Worm (Caenorhabditis elegans): ENCODE data around the gene gad-3.

The gad-3 gene

ce11 chrV:9212499-9212898 is 39.7 kb upstream of the gad-3 start:
- no peak for TF ChIP-seq Y53F4B.3 (GFP tag; IDR thresholded peaks at IDR 0.05)
- no peak for TF ChIP-seq him-1 (tag; optimal IDR thresholded peaks at IDR 0.05)
- TF ChIP-seq nhr-80 (tag; optimal IDR thresholded peaks at IDR 0.05), result peak; percentile 76
- TF ChIP-seq ztf-25 (GFP tag; IDR thresholded peaks at IDR 0.05), result no peak
- TF ChIP-seq mcd-1 (GFP tag; IDR thresholded peaks at IDR 0.05), result peak; percentile 48; the same call in 1 of the 2 replicates
- no peak for TF ChIP-seq tlf-1 (GFP tag; optimal IDR thresholded peaks at IDR 0.05)
- TF ChIP-seq ztf-26 (tag; optimal IDR thresholded peaks at IDR 0.05), result no peak
- TF ChIP-seq ceh-40 (GFP tag; IDR thresholded peaks at IDR 0.05), result no peak
- no peak for TF ChIP-seq chd-7 (tag; optimal IDR thresholded peaks at IDR 0.05)
- no peak for TF ChIP-seq madf-6 (GFP tag; IDR thresholded peaks at IDR 0.05)
- TF ChIP-seq xnd-1 (tag; optimal IDR thresholded peaks at IDR 0.05), result no peak
- TF ChIP-seq madf-8 (GFP tag; conservative IDR thresholded peaks at IDR 0.05), result no peak
- no peak for TF ChIP-seq hsf-1 (GFP tag; IDR thresholded peaks at IDR 0.05)
- TF ChIP-seq F57A8.1 (GFP tag; optimal IDR thresholded peaks at IDR 0.05), result no peak
- TF ChIP-seq ceh-27 (GFP tag; optimal IDR thresholded peaks at IDR 0.05), result peak; percentile 7
- no peak for TF ChIP-seq ets-4 (GFP tag; optimal IDR thresholded peaks at IDR 0.05)
- peak; percentile 35 for TF ChIP-seq F23B12.7 (tag; optimal IDR thresholded peaks at IDR 0.05; ENCODE audit: insufficient read depth)
- TF ChIP-seq somi-1 (GFP tag; optimal IDR thresholded peaks at IDR 0.05), result no peak
- TF ChIP-seq rec-8 (tag; optimal IDR thresholded peaks at IDR 0.05), result no peak
- no peak for TF ChIP-seq D2030.7 (GFP tag; IDR thresholded peaks at IDR 0.05)
- TF ChIP-seq hmg-1.2 (GFP tag; IDR thresholded peaks at IDR 0.05), result peak; percentile 74; the same call in 1 of the 2 replicates
- TF ChIP-seq K12H6.12 (tag; optimal IDR thresholded peaks at IDR 0.05), result peak; percentile 8
- TF ChIP-seq bed-1 (GFP tag; IDR thresholded peaks at IDR 0.05), result no peak
- no peak for TF ChIP-seq hrde-1 (tag; optimal IDR thresholded peaks at IDR 0.05; ENCODE audit: borderline replicate concordance)
- TF ChIP-seq lir-1 (GFP tag; conservative IDR thresholded peaks at IDR 0.05), result no peak
- no peak for TF ChIP-seq F33H1.4 (GFP tag; IDR thresholded peaks at IDR 0.05)
- no peak for TF ChIP-seq F22D6.2 (tag; optimal IDR thresholded peaks at IDR 0.05)
- TF ChIP-seq Y79H2A.3 (GFP tag; conservative IDR thresholded peaks at IDR 0.05), result no peak
- no peak for TF ChIP-seq rpc-1 (optimal IDR thresholded peaks at IDR 0.05)
- TF ChIP-seq rpc-1 (tag; optimal IDR thresholded peaks at IDR 0.05), result no peak
- no peak for TF ChIP-seq K11D2.4 (GFP tag; IDR thresholded peaks at IDR 0.05)
- no peak for TF ChIP-seq cebp-1 (GFP tag; IDR thresholded peaks at IDR 0.05)
- TF ChIP-seq cebp-1 (tag; optimal IDR thresholded peaks at IDR 0.05), result peak; percentile 22
- no peak for TF ChIP-seq Y56A3A.18 (GFP tag; IDR thresholded peaks at IDR 0.05)
- no peak for TF ChIP-seq pha-4 (tag; optimal IDR thresholded peaks at IDR 0.05)
- TF ChIP-seq C06A6.2 (GFP tag; conservative IDR thresholded peaks at IDR 0.05), result no peak
- TF ChIP-seq bed-2 (GFP tag; IDR thresholded peaks at IDR 0.05), result no peak
- peak; percentile 87 for TF ChIP-seq attf-5 (GFP tag; optimal IDR thresholded peaks at IDR 0.05)
- TF ChIP-seq athp-1 (tag; optimal IDR thresholded peaks at IDR 0.05), result no peak
- no peak for TF ChIP-seq ekl-4 (GFP tag; IDR thresholded peaks at IDR 0.05)
- TF ChIP-seq B0019.2 (GFP tag; conservative IDR thresholded peaks at IDR 0.05), result no peak
- TF ChIP-seq dox-1 (GFP tag; IDR thresholded peaks at IDR 0.05), result peak; percentile 47; the same call in 1 of the 2 replicates
- TF ChIP-seq B0336.3 (GFP tag; IDR thresholded peaks at IDR 0.05), result no peak
- no peak for TF ChIP-seq pbrm-1 (GFP tag; IDR thresholded peaks at IDR 0.05)
- TF ChIP-seq sptf-2 (GFP tag; optimal IDR thresholded peaks at IDR 0.05), result no peak
- no peak for TF ChIP-seq snpc-4 (GFP tag; optimal IDR thresholded peaks at IDR 0.05)
- peak in 1 of 4 experiments; percentile 60 for TF ChIP-seq snpc-4 (tag; optimal IDR thresholded peaks at IDR 0.05)
- no peak for TF ChIP-seq atf-7 (tag; optimal IDR thresholded peaks at IDR 0.05)
- peak in 1 of 2 experiments; percentile 59 for TF ChIP-seq let-607 (tag; optimal IDR thresholded peaks at IDR 0.05)
- TF ChIP-seq cebp-2 (GFP tag; IDR thresholded peaks at IDR 0.05), result no peak

Data from whole organism, young adult.